Worm (Caenorhabditis elegans): ENCODE results near the gene sru-23.
A peak's percentile ranks its signal among the peaks of the same experiment; 100 is the strongest.

sru-23 gene

DNA sequence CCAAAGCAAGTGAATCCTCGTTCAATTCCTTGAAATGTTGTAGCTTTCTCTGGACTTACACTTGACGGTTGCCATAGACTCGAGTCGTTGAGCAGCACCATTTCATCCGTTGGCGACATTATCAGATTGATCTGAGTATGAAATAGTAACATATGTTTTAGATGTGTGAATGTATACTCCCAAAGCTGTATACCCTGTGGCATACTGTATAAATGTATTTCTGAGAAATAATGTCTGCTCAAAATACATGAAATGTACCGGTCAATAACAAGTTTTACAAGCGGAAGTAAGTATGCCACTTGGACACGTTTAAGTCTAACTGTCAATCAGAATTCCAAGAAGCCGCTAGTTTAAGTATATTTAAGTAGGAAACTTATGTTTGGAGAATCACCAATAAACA, 37.2 kb upstream of the sru-23 start, which contains the start of gene str-233:
Gene str-233 (minus strand): TSS at position 101 of the 400 bp plus-strand sequence.
- no peak for TF ChIP-seq tbx-2 (tag; optimal IDR thresholded peaks at IDR 0.05)
- TF ChIP-seq ceh-6 (GFP tag; optimal IDR thresholded peaks at IDR 0.05): no peak
- no peak for TF ChIP-seq fkh-6 (tag; optimal IDR thresholded peaks at IDR 0.05)
- no peak for TF ChIP-seq ahr-1 (tag; optimal IDR thresholded peaks at IDR 0.05)
- no peak for TF ChIP-seq pha-4 (tag; optimal IDR thresholded peaks at IDR 0.05)
- TF ChIP-seq unc-42 (tag; optimal IDR thresholded peaks at IDR 0.05): no peak
- TF ChIP-seq tbx-7 (tag; optimal IDR thresholded peaks at IDR 0.05): no peak
- no peak for TF ChIP-seq dve-1 (tag; optimal IDR thresholded peaks at IDR 0.05)
- TF ChIP-seq K02D7.2 (tag; optimal IDR thresholded peaks at IDR 0.05): no peak

DNA sequence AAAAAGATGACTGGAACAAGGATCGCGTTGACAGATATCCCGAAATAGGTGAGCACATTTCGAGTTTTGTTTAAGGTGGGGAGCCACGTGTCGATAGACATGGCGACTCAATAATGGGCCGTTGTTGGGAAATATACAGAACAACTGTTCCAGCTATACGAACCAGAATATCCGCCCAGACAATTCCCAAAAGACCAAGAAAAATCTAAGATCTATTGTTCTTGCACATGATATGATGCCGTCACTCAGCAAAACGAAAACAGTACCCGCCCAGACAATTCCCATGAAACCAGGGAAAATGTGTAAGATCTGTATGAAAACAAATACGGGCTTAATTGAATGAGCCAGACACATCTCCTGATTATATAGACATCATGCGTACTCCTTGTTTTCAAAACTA, 35.1 kb upstream of the sru-23 start, which contains the start of gene str-231:
Gene str-231 (minus strand): TSS at position 101 of the 400 bp plus-strand sequence.
- TF ChIP-seq pros-1 (tag; optimal IDR thresholded peaks at IDR 0.05): no peak
- no peak for TF ChIP-seq lim-6 (tag; optimal IDR thresholded peaks at IDR 0.05)
- TF ChIP-seq elt-4 (tag; optimal IDR thresholded peaks at IDR 0.05): no peak
- no peak for TF ChIP-seq hlh-13 (GFP tag; optimal IDR thresholded peaks at IDR 0.05)
- TF ChIP-seq odd-2 (tag; optimal IDR thresholded peaks at IDR 0.05): no peak
- TF ChIP-seq ets-4 (tag; optimal IDR thresholded peaks at IDR 0.05): no peak
- TF ChIP-seq nhr-232 (tag; optimal IDR thresholded peaks at IDR 0.05): no peak
- no peak for TF ChIP-seq pag-3 (tag; optimal IDR thresholded peaks at IDR 0.05; ENCODE audit: borderline replicate concordance)
- TF ChIP-seq F13H6.1 (tag; optimal IDR thresholded peaks at IDR 0.05): no peak
- no peak for TF ChIP-seq fkh-6 (tag; optimal IDR thresholded peaks at IDR 0.05)
- TF ChIP-seq syd-9 (tag; optimal IDR thresholded peaks at IDR 0.05): no peak
- TF ChIP-seq npax-4 (tag; optimal IDR thresholded peaks at IDR 0.05): no peak
- TF ChIP-seq ref-2 (tag; optimal IDR thresholded peaks at IDR 0.05): no peak
- no peak for TF ChIP-seq sdc-2 (tag; optimal IDR thresholded peaks at IDR 0.05)
- no peak for TF ChIP-seq dve-1 (tag; optimal IDR thresholded peaks at IDR 0.05)
- TF ChIP-seq dmd-4 (tag; optimal IDR thresholded peaks at IDR 0.05; ENCODE audit: borderline replicate concordance): no peak
- TF ChIP-seq K09A11.1 (tag; optimal IDR thresholded peaks at IDR 0.05; ENCODE audit: insufficient read depth): no peak

DNA sequence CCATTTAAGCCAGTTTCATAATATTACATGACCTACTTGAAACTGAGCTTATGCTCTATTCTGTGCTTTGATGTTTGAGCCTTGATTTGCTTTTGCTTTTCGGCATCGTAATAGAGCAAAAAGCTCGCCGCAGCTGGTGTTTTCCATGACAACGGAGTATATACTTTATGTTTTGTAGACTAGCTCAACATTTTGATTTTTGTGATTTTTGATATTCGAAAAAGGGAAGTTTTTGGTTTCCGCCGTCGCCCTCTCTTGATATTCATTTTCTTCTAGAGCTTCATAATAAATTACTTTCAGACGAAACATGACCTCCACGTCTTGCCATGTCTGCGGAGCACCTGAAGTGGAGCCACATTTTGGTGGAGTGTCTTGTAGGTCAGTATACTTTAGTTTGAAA, 29.9 kb upstream of the sru-23 start, which contains the start of gene nhr-63:
Gene nhr-63 (plus strand): TSS at position 301 of the 400 bp plus-strand sequence.
- TF ChIP-seq hlh-6 (tag; optimal IDR thresholded peaks at IDR 0.05) (no peak), hlh-15 (tag; optimal IDR thresholded peaks at IDR 0.05) (no peak), ztf-16 (tag; optimal IDR thresholded peaks at IDR 0.05) (no peak)

DNA sequence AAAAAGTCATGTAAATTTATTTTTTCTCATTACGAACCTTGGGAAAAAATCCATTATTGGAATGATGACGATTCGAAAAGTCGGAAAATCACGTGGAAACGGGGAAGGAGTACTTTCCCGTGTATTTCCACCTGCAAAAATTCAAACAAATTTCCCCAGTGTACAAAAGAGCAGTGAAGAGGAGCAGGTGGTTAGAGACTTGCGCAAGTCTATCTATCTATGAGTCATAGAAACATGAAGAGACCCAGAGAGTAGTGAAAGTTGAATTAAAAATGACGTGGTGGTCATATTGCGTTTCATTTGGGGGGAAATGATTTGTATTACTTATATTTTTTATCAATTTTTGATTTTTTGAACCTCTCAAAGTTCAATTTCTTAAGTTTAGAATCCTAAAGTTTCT, 28.0 kb upstream of the sru-23 start, which contains the start of gene nhr-50:
Gene nhr-50 (minus strand): TSS at position 199 of the 400 bp plus-strand sequence.
- TF ChIP-seq ceh-30 (tag; optimal IDR thresholded peaks at IDR 0.05) (no peak), hlh-30 (tag; optimal IDR thresholded peaks at IDR 0.05; ENCODE audit: insufficient read depth) (peak; percentile 15)

DNA sequence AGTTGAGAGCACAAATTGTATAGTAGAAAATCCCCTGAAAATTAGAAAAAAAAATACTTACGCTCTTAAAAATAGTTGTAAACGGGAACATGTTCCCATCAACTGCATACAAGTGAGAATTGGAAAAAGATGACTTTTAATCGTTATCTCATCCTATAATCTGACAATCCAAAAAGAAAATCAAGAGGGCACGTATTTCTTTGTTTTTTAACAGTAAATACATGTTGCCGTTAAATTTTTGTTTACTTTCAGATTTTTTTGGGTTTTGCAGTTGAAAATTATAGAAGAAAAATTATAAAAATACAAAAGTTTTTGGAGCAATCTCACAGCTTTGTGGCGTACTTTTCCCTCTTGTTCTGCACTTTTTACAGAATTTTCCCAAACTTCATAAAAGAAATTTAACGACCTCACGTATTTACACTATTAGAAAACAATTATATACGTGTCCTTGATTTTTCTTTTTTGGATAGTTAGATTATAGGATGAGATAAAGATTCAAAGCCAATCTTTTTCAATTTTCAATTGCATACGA, 24.3 kb upstream of the sru-23 start, which contains the start of the genes C06C6.9 and C06C6.8:
Gene C06C6.9 (minus strand): TSS at position 101 of the 532 bp plus-strand sequence.
Gene C06C6.8 (plus strand): TSS at position 482 of the 532 bp plus-strand sequence.
- TF ChIP-seq ceh-34 (tag; optimal IDR thresholded peaks at IDR 0.05): no peak
- TF ChIP-seq pha-2 (tag; optimal IDR thresholded peaks at IDR 0.05): no peak
- no peak for TF ChIP-seq lim-6 (tag; optimal IDR thresholded peaks at IDR 0.05)
- TF ChIP-seq ets-4 (tag; optimal IDR thresholded peaks at IDR 0.05): no peak
- TF ChIP-seq hlh-30 (tag; optimal IDR thresholded peaks at IDR 0.05; ENCODE audit: insufficient read depth): no peak
- TF ChIP-seq hlh-13 (GFP tag; optimal IDR thresholded peaks at IDR 0.05): no peak
- TF ChIP-seq npax-4 (tag; optimal IDR thresholded peaks at IDR 0.05): no peak
- no peak for TF ChIP-seq ceh-30 (tag; optimal IDR thresholded peaks at IDR 0.05)
- TF ChIP-seq pat-9 (tag; optimal IDR thresholded peaks at IDR 0.05): no peak
- TF ChIP-seq ceh-18 (tag; optimal IDR thresholded peaks at IDR 0.05): no peak
- no peak for TF ChIP-seq ceh-24 (tag; optimal IDR thresholded peaks at IDR 0.05)
- no peak for TF ChIP-seq sox-4 (tag; optimal IDR thresholded peaks at IDR 0.05)
- no peak for TF ChIP-seq ceh-31 (tag; optimal IDR thresholded peaks at IDR 0.05)
- TF ChIP-seq T23F11.4 (GFP tag; optimal IDR thresholded peaks at IDR 0.05): no peak
- TF ChIP-seq unc-42 (tag; optimal IDR thresholded peaks at IDR 0.05): no peak
- TF ChIP-seq tbx-7 (tag; optimal IDR thresholded peaks at IDR 0.05): no peak
- no peak for TF ChIP-seq fkh-10 (GFP tag; optimal IDR thresholded peaks at IDR 0.05)
- TF ChIP-seq ahr-1 (tag; optimal IDR thresholded peaks at IDR 0.05): no peak
- no peak for TF ChIP-seq K09A11.1 (tag; optimal IDR thresholded peaks at IDR 0.05; ENCODE audit: insufficient read depth)

All from whole organism, late embryonic.